Worm (Caenorhabditis elegans) whole organism, L2 larva: ENCODE results near the gene str-114.

Experiments
- ZK546.5 ChIP-seq: sonication (generic microtip); optimal IDR thresholded peaks from 2 replicates; lab custom pipeline; 2017; ENCODE audit warnings: missing biosample characterization, missing genetic modification characterization
- elt-3 ChIP-seq: sonication (generic microtip); optimal IDR thresholded peaks from 2 replicates; lab custom pipeline; 2017; ENCODE audit warnings: missing biosample characterization, missing genetic modification characterization
- nhr-11 ChIP-seq: fragments of 150-350 bp; optimal IDR thresholded peaks from 2 replicates; lab custom pipeline; 2014; ENCODE audit warnings: missing biosample characterization, missing genetic modification characterization
- peb-1 ChIP-seq: fragments of 150-350 bp; optimal IDR thresholded peaks from 2 replicates; lab custom pipeline; 2014; ENCODE audit warnings: missing biosample characterization, missing genetic modification characterization
- skn-1 ChIP-seq: sonication (generic microtip); optimal IDR thresholded peaks from 2 replicates; lab custom pipeline; 2017; ENCODE audit warnings: missing biosample characterization, missing genetic modification characterization
- ztf-4 ChIP-seq: fragments of 150-350 bp; optimal IDR thresholded peaks from 2 replicates; lab custom pipeline; 2014; ENCODE audit warnings: missing biosample characterization, missing genetic modification characterization

DNA sequence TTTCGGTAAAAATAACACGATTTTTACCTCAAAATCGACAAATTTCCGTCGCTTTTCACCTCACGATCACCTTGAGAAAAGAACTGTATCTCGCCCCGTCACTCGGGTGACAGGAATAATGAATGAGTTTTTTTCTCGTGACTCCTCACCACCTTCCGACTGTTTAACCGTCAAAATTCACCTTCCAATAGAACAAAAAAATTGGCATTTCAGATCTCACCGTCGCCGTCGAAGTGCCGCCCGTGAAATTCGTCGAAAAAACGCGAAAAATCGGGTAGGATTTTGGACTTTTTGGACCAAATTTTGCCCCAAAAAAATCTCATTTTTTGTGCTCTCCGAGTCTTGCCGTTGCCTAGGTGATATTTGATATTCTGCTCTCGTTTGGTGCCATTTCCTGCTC lies 37.3 kb downstream of the str-114 start, which contains the start of gene unc-132:
- no peak for TF ChIP-seq peb-1 (tag; lab: Kevin White, UChicago)
- no peak for TF ChIP-seq skn-1 (tag; lab: Kevin White, UChicago)
- TF ChIP-seq ZK546.5: no peak
- TF ChIP-seq elt-3 (tag; lab: Kevin White, UChicago): no peak
- TF ChIP-seq nhr-11 (tag; lab: Kevin White, UChicago): no peak
- TF ChIP-seq ztf-4 (tag; lab: Kevin White, UChicago): no peak
